Fruit fly (Drosophila melanogaster) whole organism, embryonic: Measurements from ENCODE around the gene CG46310.

Source experiments
- Antp ChIP-seq: fragments of 200-800 bp; sonication (Bioruptor generic); optimal IDR thresholded peaks from 3 replicates; lab custom pipeline; 2016; ENCODE audit warnings: missing biosample characterization, missing genetic modification characterization
- B-H1 ChIP-seq: fragments of 200-800 bp; sonication (Bioruptor generic); IDR thresholded peaks from 3 replicates; pipeline ENCODE4 v1.3.6; 2022; ENCODE audit warnings: missing biosample characterization, missing genetic modification characterization
- CG10209 ChIP-seq: fragments of 200-800 bp; sonication (Bioruptor generic); optimal IDR thresholded peaks from 3 replicates; lab custom pipeline; 2017; ENCODE audit warnings: missing biosample characterization, mild to moderate bottlenecking, missing genetic modification characterization, missing genetic modification reagents
- CG10654 ChIP-seq: fragments of 200-800 bp; sonication (Bioruptor generic); optimal IDR thresholded peaks from 2 replicates; lab custom pipeline; 2016; ENCODE audit warnings: missing biosample characterization, missing genetic modification characterization
- CG12155 ChIP-seq: fragments of 200-800 bp; sonication (Bioruptor generic); optimal IDR thresholded peaks from 3 replicates; lab custom pipeline; 2016; ENCODE audit warnings: missing biosample characterization, missing genetic modification characterization
- CG13624 ChIP-seq: fragments of 200-800 bp; sonication (Bioruptor generic); optimal IDR thresholded peaks from 2 replicates; lab custom pipeline; 2016; ENCODE audit warnings: missing biosample characterization, missing genetic modification characterization
- CG14710 ChIP-seq: fragments of 200-800 bp; sonication (Bioruptor generic); optimal IDR thresholded peaks from 3 replicates; lab custom pipeline; 2019; ENCODE audit warnings: missing biosample characterization, mild to moderate bottlenecking, missing genetic modification characterization, moderate library complexity
- CG16863 ChIP-seq: fragments of 200-800 bp; sonication (Bioruptor generic); optimal IDR thresholded peaks from 3 replicates; lab custom pipeline; 2016; ENCODE audit warnings: missing biosample characterization, missing genetic modification characterization
- CG17912 ChIP-seq: fragments of 200-800 bp; sonication (Bioruptor generic); optimal IDR thresholded peaks from 2 replicates; lab custom pipeline; 2018; ENCODE audit warnings: missing biosample characterization, mild to moderate bottlenecking, missing genetic modification characterization
- CG2129 ChIP-seq: fragments of 200-800 bp; sonication (Bioruptor generic); IDR thresholded peaks from 2 replicates; pipeline ENCODE4 v1.3.6; 2022; ENCODE audit warnings: missing biosample characterization, missing genetic modification characterization; ENCODE audit not compliant: partially characterized antibody
- CG2202 ChIP-seq: fragments of 200-800 bp; sonication (Bioruptor generic); optimal IDR thresholded peaks from 2 replicates; lab custom pipeline; 2018; ENCODE audit warnings: missing biosample characterization, mild to moderate bottlenecking, missing genetic modification characterization
- CG2678 ChIP-seq: fragments of 200-800 bp; sonication (Bioruptor generic); optimal IDR thresholded peaks from 3 replicates; lab custom pipeline; 2019; ENCODE audit warnings: missing biosample characterization, mild to moderate bottlenecking, missing genetic modification characterization, moderate library complexity
- CG3065 ChIP-seq: fragments of 200-800 bp; sonication (Bioruptor generic); optimal IDR thresholded peaks from 2 replicates; lab custom pipeline; 2016; ENCODE audit warnings: missing biosample characterization, missing genetic modification characterization
- CG31441 ChIP-seq: fragments of 200-800 bp; sonication (Bioruptor generic); IDR thresholded peaks from 2 replicates; pipeline ENCODE4 v1.3.6; 2022; ENCODE audit warnings: missing biosample characterization, missing genetic modification characterization
- CG34376 ChIP-seq: fragments of 200-800 bp; sonication (Bioruptor generic); optimal IDR thresholded peaks from 2 replicates; lab custom pipeline; 2018; ENCODE audit warnings: missing biosample characterization, mild to moderate bottlenecking, missing genetic modification characterization
- CG4617 ChIP-seq: fragments of 200-800 bp; sonication (Bioruptor generic); optimal IDR thresholded peaks from 3 replicates; lab custom pipeline; 2016; ENCODE audit warnings: missing biosample characterization, missing genetic modification characterization, borderline replicate concordance
- CG6813 ChIP-seq: fragments of 200-800 bp; sonication (Bioruptor generic); optimal IDR thresholded peaks from 2 replicates; lab custom pipeline; 2017; ENCODE audit warnings: missing biosample characterization, missing genetic modification characterization, mild to moderate bottlenecking, moderate library complexity, missing genetic modification reagents
- CG8359 ChIP-seq: fragments of 200-800 bp; sonication (Bioruptor generic); optimal IDR thresholded peaks from 2 replicates; lab custom pipeline; 2017; ENCODE audit warnings: missing biosample characterization, mild to moderate bottlenecking, missing genetic modification characterization, borderline replicate concordance
- Deaf1 ChIP-seq: fragments of 200-800 bp; optimal IDR thresholded peaks from 3 replicates; lab custom pipeline; 2019; ENCODE audit warnings: missing biosample characterization, mild to moderate bottlenecking, missing genetic modification characterization, moderate library complexity
- Dek ChIP-seq: fragments of 200-800 bp; sonication (Bioruptor generic); optimal IDR thresholded peaks from 3 replicates; lab custom pipeline; 2019; ENCODE audit warnings: missing biosample characterization, mild to moderate bottlenecking, missing genetic modification characterization, moderate library complexity
- Dll ChIP-seq: fragments of 200-800 bp; sonication (Bioruptor generic); IDR thresholded peaks from 4 replicates; pipeline ENCODE4 v1.3.6; 2022; ENCODE audit warnings: missing biosample characterization, missing genetic modification characterization; ENCODE audit not compliant: partially characterized antibody
- Ets65A ChIP-seq: fragments of 200-800 bp; sonication (Bioruptor generic); peaks from one replicate; lab custom pipeline; 2016; ENCODE audit warnings: missing biosample characterization, missing genetic modification characterization
- Fer2 ChIP-seq: fragments of 200-800 bp; sonication (Bioruptor generic); optimal IDR thresholded peaks from 2 replicates; lab custom pipeline; 2018; ENCODE audit warnings: missing biosample characterization, mild to moderate bottlenecking, missing genetic modification characterization, moderate library complexity
- GATAe ChIP-seq: fragments of 200-800 bp; sonication (Bioruptor generic); conservative IDR thresholded peaks from 2 replicates; pipeline ENCODE4 v1.3.6; 2022; ENCODE audit warnings: missing biosample characterization, missing genetic modification characterization
- Hmr ChIP-seq: fragments of 200-800 bp; sonication (Bioruptor generic); optimal IDR thresholded peaks from 3 replicates; lab custom pipeline; 2017; ENCODE audit warnings: mild to moderate bottlenecking, missing biosample characterization, missing genetic modification reagents, missing genetic modification characterization
- Hr78 ChIP-seq, 2 experiments: fragments of 200-800 bp in 1 of 2; fragments of >200 bp in 1 of 2; sonication (Bioruptor generic) in 1 of 2; optimal IDR thresholded peaks; 2 replicates each; lab custom pipeline; 2017 to 2019; ENCODE audit warnings: missing biosample characterization in 2 of 2, missing genetic modification characterization in 2 of 2, mild to moderate bottlenecking in 1 of 2, moderate library complexity in 1 of 2
- Max ChIP-seq: fragments of 200-800 bp; sonication (Bioruptor generic); optimal IDR thresholded peaks from 2 replicates; lab custom pipeline; 2016; ENCODE audit warnings: missing biosample characterization, mild to moderate bottlenecking, missing genetic modification characterization
- Mrtf ChIP-seq: fragments of 200-800 bp; sonication (Bioruptor generic); IDR thresholded peaks from 3 replicates; pipeline ENCODE4 v1.3.6; 2022; ENCODE audit warnings: missing biosample characterization, missing genetic modification characterization
- NFAT ChIP-seq: fragments of 200-800 bp; sonication (Bioruptor generic); IDR thresholded peaks from 2 replicates; pipeline ENCODE4 v1.3.6; 2022; ENCODE audit warnings: missing biosample characterization, missing genetic modification characterization
- Six4 ChIP-seq: fragments of 200-800 bp; sonication (Bioruptor generic); optimal IDR thresholded peaks from 2 replicates; lab custom pipeline; 2016; ENCODE audit warnings: missing biosample characterization, missing genetic modification characterization
- Taf1 ChIP-seq: fragments of 200-800 bp; sonication (Bioruptor generic); IDR thresholded peaks from 2 replicates; pipeline ENCODE4 v1.3.6; 2022; ENCODE audit warnings: missing biosample characterization, missing genetic modification characterization
- ac ChIP-seq: fragments of 200-800 bp; sonication (Bioruptor generic); optimal IDR thresholded peaks from 3 replicates; lab custom pipeline; 2017; ENCODE audit warnings: missing biosample characterization, mild to moderate bottlenecking, missing genetic modification characterization
- amos ChIP-seq: fragments of 200-800 bp; sonication (Bioruptor generic); IDR thresholded peaks from 2 replicates; pipeline ENCODE4 v1.3.6; 2022; ENCODE audit warnings: missing biosample characterization, missing genetic modification characterization; ENCODE audit not compliant: partially characterized antibody
- ato ChIP-seq: fragments of 200-800 bp; sonication (Bioruptor generic); IDR thresholded peaks from 2 replicates; pipeline ENCODE4 v1.3.6; 2022; ENCODE audit warnings: missing biosample characterization, missing genetic modification characterization; ENCODE audit not compliant: partially characterized antibody
- cwo ChIP-seq: fragments of 200-800 bp; sonication (Bioruptor generic); optimal IDR thresholded peaks from 3 replicates; lab custom pipeline; 2017; ENCODE audit warnings: missing biosample characterization, missing genetic modification characterization, mild to moderate bottlenecking, moderate library complexity, missing genetic modification reagents
- dm ChIP-seq: fragments of 200-800 bp; sonication (Bioruptor generic); optimal IDR thresholded peaks from 3 replicates; lab custom pipeline; 2016; ENCODE audit warnings: missing biosample characterization, missing genetic modification characterization
- grn ChIP-seq: fragments of 200-800 bp; sonication (Bioruptor generic); optimal IDR thresholded peaks from 3 replicates; lab custom pipeline; 2017; ENCODE audit warnings: missing biosample characterization, missing genetic modification characterization
- gro ChIP-seq: fragments of 200-800 bp; sonication (Bioruptor generic); optimal IDR thresholded peaks from 2 replicates; lab custom pipeline; 2016; ENCODE audit warnings: missing biosample characterization, missing genetic modification characterization
- hb ChIP-seq: fragments of 200-800 bp; sonication (Bioruptor generic); IDR thresholded peaks from 3 replicates; pipeline ENCODE4 v1.3.6; 2022; ENCODE audit warnings: missing biosample characterization, missing genetic modification characterization; ENCODE audit not compliant: partially characterized antibody
- hth ChIP-seq: fragments of >200 bp; optimal IDR thresholded peaks from 2 replicates; lab custom pipeline; 2017; ENCODE audit warnings: inconsistent platforms
- insv ChIP-seq, 2 experiments: fragments of 200-800 bp; sonication (Bioruptor generic); optimal IDR thresholded peaks; 3 replicates each; lab custom pipeline; 2016 to 2018; ENCODE audit warnings: missing biosample characterization in 2 of 2, missing genetic modification characterization in 2 of 2
- jing ChIP-seq: fragments of 200-800 bp; sonication (Bioruptor generic); optimal IDR thresholded peaks from 2 replicates; lab custom pipeline; 2018; ENCODE audit warnings: missing biosample characterization, mild to moderate bottlenecking, missing genetic modification characterization
- maf-S ChIP-seq: fragments of 200-800 bp; sonication (Bioruptor generic); optimal IDR thresholded peaks from 2 replicates; lab custom pipeline; 2016; ENCODE audit warnings: missing biosample characterization, missing genetic modification characterization
- phol ChIP-seq: fragments of 200-800 bp; sonication (Bioruptor generic); optimal IDR thresholded peaks from 3 replicates; lab custom pipeline; 2018; ENCODE audit warnings: missing biosample characterization, mild to moderate bottlenecking, missing genetic modification characterization, moderate library complexity
- prd ChIP-seq, 3 experiments: fragments of >200 bp in 2 of 3; fragments of 200-800 bp in 1 of 3; sonication (Bioruptor generic) in 1 of 3; optimal IDR thresholded peaks in 2 of 3; IDR thresholded peaks in 1 of 3; 2 replicates in 2 of 3; 3 replicates in 1 of 3; pipeline versions ENCODE4 v1.3.6 to Lab custom; 2017 to 2022; ENCODE audit warnings: missing biosample characterization in 1 of 3, missing genetic modification characterization in 1 of 3
- seq ChIP-seq: fragments of 200-800 bp; sonication (Bioruptor generic); IDR thresholded peaks from 2 replicates; pipeline ENCODE4 v1.3.6; 2022; ENCODE audit warnings: missing biosample characterization, missing genetic modification characterization
- stc ChIP-seq: fragments of 200-800 bp; sonication (Bioruptor generic); IDR thresholded peaks from 2 replicates; pipeline ENCODE4 v1.3.6; 2022; ENCODE audit warnings: missing biosample characterization, missing genetic modification characterization
- tll ChIP-seq, 2 experiments: fragments of 200-800 bp in 1 of 2; fragments of >200 bp in 1 of 2; sonication (Bioruptor generic) in 1 of 2; optimal IDR thresholded peaks; 2 replicates each; lab custom pipeline; 2017 to 2019; ENCODE audit warnings: missing biosample characterization in 2 of 2, missing genetic modification characterization in 2 of 2, mild to moderate bottlenecking in 1 of 2, moderate library complexity in 1 of 2
- zfh2 ChIP-seq: fragments of 200-800 bp; sonication (Bioruptor generic); optimal IDR thresholded peaks from 2 replicates; lab custom pipeline; 2016; ENCODE audit warnings: missing biosample characterization, missing genetic modification characterization

Gene CG46310

DNA sequence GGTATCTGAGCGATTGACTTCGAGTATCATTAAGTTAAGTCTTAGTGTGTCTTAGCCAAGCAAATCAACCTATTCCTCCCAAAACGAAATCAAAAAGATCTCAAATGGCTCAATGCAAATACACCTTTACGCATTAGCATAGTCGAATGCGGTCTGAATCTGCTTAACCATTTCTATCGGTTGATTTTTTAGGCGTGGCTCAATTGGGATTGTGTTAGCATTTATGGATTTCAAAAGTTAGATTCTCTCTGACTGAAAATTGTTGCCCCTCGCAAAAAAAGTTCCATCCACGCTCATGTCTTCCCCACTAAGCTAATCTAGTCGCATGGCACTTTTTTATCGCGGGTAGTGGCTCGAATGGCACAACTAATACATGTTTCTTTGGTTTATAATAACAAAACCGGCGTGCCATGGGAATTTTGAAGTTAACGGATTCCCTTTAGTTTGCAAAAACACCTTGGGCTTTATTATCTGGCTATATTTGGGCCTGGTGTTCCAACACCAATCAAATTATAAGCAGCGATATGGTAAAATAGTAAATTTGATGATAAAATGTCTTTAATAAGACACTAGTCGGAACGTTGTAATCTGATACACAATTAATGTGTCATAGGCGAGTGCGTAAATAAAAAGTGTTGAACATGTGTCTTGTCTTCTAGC, 55.1 kb downstream of the CG46310 start (continued):
- no peak for TF ChIP-seq Six4
- TF ChIP-seq insv (GFP tag; optimal IDR thresholded peaks at IDR 0.05; lab: Kevin White, UChicago): no peak
- TF ChIP-seq CG6813 (GFP tag; lab: Kevin White, UChicago): no peak
- no peak for TF ChIP-seq Max (GFP tag; lab: Kevin White, UChicago)
- TF ChIP-seq cwo (GFP tag; lab: Kevin White, UChicago): peak; percentile 59
- no peak for TF ChIP-seq GATAe
- TF ChIP-seq dm (GFP tag; lab: Kevin White, UChicago): no peak
- TF ChIP-seq Hmr (GFP tag; lab: Kevin White, UChicago): peak; percentile 53
- no peak for TF ChIP-seq seq (GFP tag; lab: Robert Waterston, UW)
- no peak for TF ChIP-seq Fer2
- TF ChIP-seq Mrtf (GFP tag; lab: Robert Waterston, UW): no peak
- peak; percentile 68 for TF ChIP-seq zfh2
- no peak for TF ChIP-seq hb (GFP tag; lab: Robert Waterston, UW)
- peak; percentile 35 for TF ChIP-seq CG12155 (GFP tag; lab: Kevin White, UChicago)
- no peak for TF ChIP-seq Deaf1
- no peak for TF ChIP-seq Hr78 (GFP tag; optimal IDR thresholded peaks at IDR 0.05; lab: Kevin White, UChicago)
- no peak for TF ChIP-seq NFAT (GFP tag; lab: Robert Waterston, UW)
- TF ChIP-seq CG8359 (GFP tag; lab: Kevin White, UChicago): no peak
- TF ChIP-seq amos (GFP tag; lab: Robert Waterston, UW): no peak
- no peak for TF ChIP-seq ac
- no peak for TF ChIP-seq CG2129 (GFP tag; lab: Robert Waterston, UW)
- no peak for TF ChIP-seq CG3065 (GFP tag; lab: Kevin White, UChicago)
- TF ChIP-seq jing (GFP tag; lab: Kevin White, UChicago): no peak
- no peak for TF ChIP-seq CG31441 (GFP tag; lab: Robert Waterston, UW)
- peak; percentile 16 for TF ChIP-seq Antp (GFP tag; lab: Kevin White, UChicago)
- no peak for TF ChIP-seq CG10654 (GFP tag; lab: Kevin White, UChicago)
- TF ChIP-seq CG34376 (GFP tag; lab: Kevin White, UChicago): peak; percentile 89
- TF ChIP-seq CG14710 (tag; lab: Kevin White, UChicago): no peak
- TF ChIP-seq gro (GFP tag; lab: Kevin White, UChicago): peak; percentile 54
- no peak for TF ChIP-seq stc (GFP tag; lab: Robert Waterston, UW)
- TF ChIP-seq CG16863 (GFP tag; lab: Kevin White, UChicago): no peak
- peak; percentile 68 for TF ChIP-seq CG2678 (tag; lab: Kevin White, UChicago)
- no peak for TF ChIP-seq CG10209 (GFP tag; lab: Kevin White, UChicago)
- no peak for TF ChIP-seq hth (lab: Kevin White, UChicago)
- no peak for TF ChIP-seq CG17912 (GFP tag; lab: Kevin White, UChicago)
- TF ChIP-seq Dll (GFP tag; lab: Robert Waterston, UW): no peak
- TF ChIP-seq Dek: peak; percentile 49
- TF ChIP-seq CG13624 (GFP tag; lab: Kevin White, UChicago): peak; percentile 50
- TF ChIP-seq CG2202 (tag; lab: Kevin White, UChicago): no peak
- peak; percentile 18 for TF ChIP-seq grn (GFP tag; lab: Kevin White, UChicago)
- TF ChIP-seq CG4617 (GFP tag; lab: Kevin White, UChicago): no peak
- no peak for TF ChIP-seq tll (GFP tag; optimal IDR thresholded peaks at IDR 0.05; lab: Kevin White, UChicago)
- no peak for TF ChIP-seq B-H1 (GFP tag; lab: Robert Waterston, UW)
- no peak for TF ChIP-seq prd (optimal IDR thresholded peaks at IDR 0.05; lab: Kevin White, UChicago)
- no peak for TF ChIP-seq prd (GFP tag; IDR thresholded peaks at IDR 0.05; lab: Robert Waterston, UW)
- TF ChIP-seq ato (GFP tag; lab: Robert Waterston, UW): no peak
- TF ChIP-seq Taf1 (GFP tag; lab: Robert Waterston, UW): no peak
- TF ChIP-seq maf-S (GFP tag; lab: Kevin White, UChicago): no peak
- no peak for TF ChIP-seq Ets65A
- TF ChIP-seq phol: no peak
